Worm (Caenorhabditis elegans) whole organism, L3 larva: ENCODE measurements around the gene F44E2.7.

Experiments
- R02D3.7 ChIP-seq: fragments of 150-350 bp; optimal IDR thresholded peaks from 2 replicates; lab custom pipeline; 2014; ENCODE audit warnings: missing biosample characterization, missing genetic modification characterization
- ZK546.5 ChIP-seq: sonication (generic microtip); optimal IDR thresholded peaks from 2 replicates; lab custom pipeline; 2017; ENCODE audit warnings: missing biosample characterization, missing genetic modification characterization
- aly-2 ChIP-seq: fragments of 150-350 bp; optimal IDR thresholded peaks from 2 replicates; lab custom pipeline; 2014; ENCODE audit warnings: missing biosample characterization, missing genetic modification characterization
- ama-1 ChIP-seq: fragments of 150-350 bp; optimal IDR thresholded peaks from 2 replicates; lab custom pipeline; 2018
- ceh-16 ChIP-seq: sonication (generic microtip); optimal IDR thresholded peaks from 2 replicates; lab custom pipeline; 2017; ENCODE audit warnings: missing biosample characterization, missing genetic modification characterization
- ceh-28 ChIP-seq: fragments of 150-350 bp; optimal IDR thresholded peaks from 2 replicates; lab custom pipeline; 2014; ENCODE audit warnings: missing biosample characterization, missing genetic modification reagents, missing genetic modification characterization
- ceh-82 ChIP-seq: fragments of 150-350 bp; optimal IDR thresholded peaks from 2 replicates; lab custom pipeline; 2014; ENCODE audit warnings: missing biosample characterization, missing genetic modification characterization
- ceh-9 ChIP-seq: sonication (generic microtip); optimal IDR thresholded peaks from 2 replicates; lab custom pipeline; 2018; ENCODE audit warnings: missing biosample characterization, missing genetic modification characterization
- daf-12 ChIP-seq: fragments of 150-350 bp; optimal IDR thresholded peaks from 2 replicates; lab custom pipeline; 2014; ENCODE audit warnings: missing biosample characterization, missing genetic modification reagents, missing genetic modification characterization
- egl-27 ChIP-seq: sonication (generic microtip); optimal IDR thresholded peaks from 4 replicates; lab custom pipeline; 2017; ENCODE audit warnings: missing biosample characterization, missing genetic modification reagents, missing genetic modification characterization
- egl-5 ChIP-seq: fragments of 150-350 bp; optimal IDR thresholded peaks from 2 replicates; lab custom pipeline; 2017; ENCODE audit warnings: missing biosample characterization, missing genetic modification reagents, missing genetic modification characterization, inconsistent platforms
- elt-1 ChIP-seq: fragments of 150-350 bp; optimal IDR thresholded peaks from 2 replicates; lab custom pipeline; 2014; ENCODE audit warnings: missing biosample characterization, missing genetic modification characterization
- elt-2 ChIP-seq: sonication (generic microtip); optimal IDR thresholded peaks from 2 replicates; lab custom pipeline; 2016; ENCODE audit warnings: missing genetic modification reagents, mild to moderate bottlenecking, missing genetic modification characterization, missing compliant biosample characterization
- elt-3 ChIP-seq, 3 experiments: fragments of 150-350 bp in 1 of 3; sonication (generic microtip) in 2 of 3; optimal IDR thresholded peaks; 2 replicates in 2 of 3; 4 replicates in 1 of 3; lab custom pipeline; 2014 to 2017; ENCODE audit warnings: missing biosample characterization in 3 of 3, missing genetic modification characterization in 3 of 3
- eor-1 ChIP-seq, 2 experiments: fragments of 150-350 bp; optimal IDR thresholded peaks; 2 replicates each; lab custom pipeline; 2014 to 2018; ENCODE audit warnings: missing biosample characterization in 2 of 2, missing genetic modification characterization in 2 of 2
- fkh-10 ChIP-seq: sonication (generic microtip); optimal IDR thresholded peaks from 2 replicates; lab custom pipeline; 2017; ENCODE audit warnings: missing biosample characterization, missing genetic modification reagents, missing genetic modification characterization
- fkh-2 ChIP-seq: fragments of 150-350 bp; optimal IDR thresholded peaks from 2 replicates; lab custom pipeline; 2014; ENCODE audit warnings: missing biosample characterization, missing genetic modification reagents, missing genetic modification characterization
- fos-1 ChIP-seq: fragments of 150-350 bp; optimal IDR thresholded peaks from 2 replicates; lab custom pipeline; 2014; ENCODE audit warnings: missing biosample characterization, missing genetic modification characterization
- hmg-11 ChIP-seq: sonication (generic microtip); optimal IDR thresholded peaks from 2 replicates; lab custom pipeline; 2016; ENCODE audit warnings: missing genetic modification characterization, missing compliant biosample characterization
- jun-1 ChIP-seq: fragments of 150-350 bp; optimal IDR thresholded peaks from 2 replicates; lab custom pipeline; 2014; ENCODE audit warnings: missing biosample characterization, missing genetic modification reagents, missing genetic modification characterization
- lin-15B ChIP-seq: fragments of 150-350 bp; optimal IDR thresholded peaks from 2 replicates; lab custom pipeline; 2014; ENCODE audit warnings: missing biosample characterization, missing genetic modification characterization
- lin-39 ChIP-seq: fragments of 150-350 bp; optimal IDR thresholded peaks from 2 replicates; lab custom pipeline; 2018; ENCODE audit warnings: missing biosample characterization, missing genetic modification reagents, missing genetic modification characterization
- lsy-12 ChIP-seq: sonication (generic microtip); optimal IDR thresholded peaks from 2 replicates; lab custom pipeline; 2016; ENCODE audit warnings: mild to moderate bottlenecking, missing genetic modification characterization, missing compliant biosample characterization
- mdl-1 ChIP-seq: fragments of 150-350 bp; optimal IDR thresholded peaks from 2 replicates; lab custom pipeline; 2014; ENCODE audit warnings: missing biosample characterization, missing genetic modification characterization
- mml-1 ChIP-seq: fragments of 150-350 bp; sonication (generic microtip); optimal IDR thresholded peaks from 3 replicates; lab custom pipeline; 2014; ENCODE audit warnings: missing biosample characterization, missing genetic modification characterization
- nfya-1 ChIP-seq: sonication (generic microtip); optimal IDR thresholded peaks from 2 replicates; lab custom pipeline; 2017; ENCODE audit warnings: missing genetic modification characterization, mild to moderate bottlenecking, missing compliant biosample characterization, antibody characterized with exemption, moderate library complexity; ENCODE audit not compliant: insufficient read depth
- nhr-11 ChIP-seq: fragments of 150-350 bp; optimal IDR thresholded peaks from 2 replicates; lab custom pipeline; 2014; ENCODE audit warnings: missing biosample characterization, missing genetic modification characterization
- nhr-12 ChIP-seq: fragments of 150-350 bp; optimal IDR thresholded peaks from 2 replicates; lab custom pipeline; 2014; ENCODE audit warnings: missing biosample characterization, missing genetic modification characterization
- nhr-23 ChIP-seq: fragments of 150-350 bp; optimal IDR thresholded peaks from 2 replicates; lab custom pipeline; 2014; ENCODE audit warnings: missing biosample characterization, missing genetic modification reagents, missing genetic modification characterization
- nhr-237 ChIP-seq: fragments of 150-350 bp; optimal IDR thresholded peaks from 2 replicates; lab custom pipeline; 2014; ENCODE audit warnings: missing biosample characterization, missing genetic modification characterization
- nhr-25 ChIP-seq: sonication (generic microtip); optimal IDR thresholded peaks from 2 replicates; lab custom pipeline; 2017; ENCODE audit warnings: missing biosample characterization, missing genetic modification characterization
- nhr-28 ChIP-seq: fragments of 150-350 bp; optimal IDR thresholded peaks from 2 replicates; lab custom pipeline; 2014; ENCODE audit warnings: missing biosample characterization, missing genetic modification characterization
- nhr-43 ChIP-seq: sonication (generic microtip); optimal IDR thresholded peaks from 2 replicates; lab custom pipeline; 2016; ENCODE audit warnings: mild to moderate bottlenecking, missing genetic modification characterization, missing compliant biosample characterization; ENCODE audit not compliant: poor library complexity, severe bottlenecking
- nhr-67 ChIP-seq: fragments of 150-350 bp; optimal IDR thresholded peaks from 2 replicates; lab custom pipeline; 2014; ENCODE audit warnings: missing biosample characterization, missing genetic modification characterization
- nhr-76 ChIP-seq: fragments of 150-350 bp; sonication (generic microtip); optimal IDR thresholded peaks from 5 replicates; lab custom pipeline; 2014; ENCODE audit warnings: missing biosample characterization, missing genetic modification characterization
- nhr-77 ChIP-seq: fragments of 150-350 bp; optimal IDR thresholded peaks from 2 replicates; lab custom pipeline; 2014; ENCODE audit warnings: missing biosample characterization, missing genetic modification characterization
- pha-4 ChIP-seq: fragments of 150-350 bp; optimal IDR thresholded peaks from 2 replicates; lab custom pipeline; 2014; ENCODE audit warnings: missing biosample characterization, missing genetic modification reagents, missing genetic modification characterization
- pqm-1 ChIP-seq: fragments of 150-350 bp; optimal IDR thresholded peaks from 2 replicates; lab custom pipeline; 2017; ENCODE audit warnings: missing biosample characterization, missing genetic modification characterization, inconsistent platforms
- sea-2 ChIP-seq: fragments of 150-350 bp; sonication (generic microtip); optimal IDR thresholded peaks from 4 replicates; lab custom pipeline; 2014; ENCODE audit warnings: missing biosample characterization, missing genetic modification reagents, missing genetic modification characterization
- skn-1 ChIP-seq: fragments of 150-350 bp; optimal IDR thresholded peaks from 2 replicates; lab custom pipeline; 2014; ENCODE audit warnings: missing biosample characterization, missing genetic modification characterization
- snpc-4 ChIP-seq: fragments of 150-350 bp; optimal IDR thresholded peaks from 2 replicates; lab custom pipeline; 2014; ENCODE audit warnings: missing biosample characterization, missing genetic modification characterization
- tbx-2 ChIP-seq: sonication (generic microtip); optimal IDR thresholded peaks from 2 replicates; lab custom pipeline; 2016; ENCODE audit warnings: mild to moderate bottlenecking, missing genetic modification characterization, missing compliant biosample characterization
- unc-39 ChIP-seq: sonication (generic microtip); optimal IDR thresholded peaks from 4 replicates; lab custom pipeline; 2017; ENCODE audit warnings: missing biosample characterization, missing genetic modification characterization
- unc-62 ChIP-seq: fragments of 150-350 bp; sonication (generic microtip); optimal IDR thresholded peaks from 4 replicates; lab custom pipeline; 2014; ENCODE audit warnings: missing biosample characterization, missing genetic modification reagents, missing genetic modification characterization
- zag-1 ChIP-seq: fragments of 150-350 bp; optimal IDR thresholded peaks from 2 replicates; lab custom pipeline; 2014; ENCODE audit warnings: missing biosample characterization, missing genetic modification characterization
- ztf-11 ChIP-seq: fragments of 150-350 bp; optimal IDR thresholded peaks from 2 replicates; lab custom pipeline; 2014; ENCODE audit warnings: missing biosample characterization, missing genetic modification characterization
- ztf-4 ChIP-seq: fragments of 150-350 bp; optimal IDR thresholded peaks from 2 replicates; lab custom pipeline; 2014; ENCODE audit warnings: missing biosample characterization, missing genetic modification characterization

The F44E2.7 gene

DNA sequence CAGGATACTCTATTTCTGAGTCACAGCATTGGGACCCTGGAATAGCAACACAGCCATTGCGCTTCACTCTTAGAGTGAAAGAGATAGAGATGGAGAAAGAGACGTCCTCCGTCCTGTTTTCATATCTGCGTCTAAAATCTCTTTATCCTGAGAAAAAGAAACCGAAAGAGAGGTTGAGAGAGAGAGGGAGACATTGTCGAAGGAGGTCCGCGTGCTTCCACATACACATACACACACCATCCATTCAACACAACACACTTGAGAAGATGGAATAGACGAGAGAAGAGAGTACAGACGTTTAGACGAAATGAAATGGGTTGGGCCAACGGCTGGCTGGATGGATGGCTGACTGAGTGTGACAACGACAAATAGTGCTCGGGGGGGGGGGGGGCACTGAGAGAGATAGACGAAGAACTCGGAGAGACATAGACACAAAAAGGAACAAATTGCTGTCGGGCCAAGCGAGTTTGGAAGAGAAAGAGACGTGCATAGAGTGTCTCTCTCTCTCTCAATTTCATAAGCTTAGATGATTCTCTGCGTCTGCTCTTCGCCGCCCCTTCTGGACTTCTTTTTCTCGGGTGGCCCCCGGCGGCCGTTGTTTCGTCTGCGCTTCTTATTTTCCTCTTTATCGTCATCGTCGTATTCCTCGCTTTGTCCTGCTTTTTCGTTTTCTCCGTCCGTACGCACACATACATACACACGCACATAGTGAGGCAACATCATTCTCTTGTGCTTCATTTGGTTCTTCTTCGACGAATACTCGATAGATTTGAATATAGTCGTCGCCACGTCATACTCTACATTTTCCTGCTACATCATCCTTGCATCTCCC, 48.1 kb downstream of the F44E2.7 start, which contains the start of gene F54F2.6 (continued):
- TF ChIP-seq ceh-16 (tag; lab: Kevin White, UChicago): no peak

DNA sequence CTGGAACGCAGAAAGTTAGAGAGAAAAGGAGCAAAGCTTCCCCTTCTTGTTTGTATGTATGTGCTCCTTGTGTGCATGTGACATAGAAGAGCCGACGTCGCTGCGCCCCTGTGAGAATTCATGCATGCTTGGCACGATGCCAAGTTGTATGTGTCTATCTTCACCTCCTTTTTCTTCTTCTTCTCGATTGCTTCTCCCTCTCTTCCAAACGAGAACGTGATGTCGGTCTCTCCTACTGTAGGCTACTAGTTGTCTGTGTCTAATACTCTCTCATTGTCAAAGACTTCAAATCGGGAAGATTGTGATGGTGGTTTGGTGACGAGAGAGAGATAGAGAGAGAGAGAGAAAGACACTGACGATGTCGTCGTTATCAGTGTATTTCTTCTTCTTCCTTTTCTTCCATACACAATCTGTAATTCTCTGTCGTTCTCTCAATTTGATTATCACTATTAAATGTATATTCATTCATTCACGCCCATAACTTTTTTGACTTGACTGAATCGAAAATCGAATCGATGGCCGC, 51.0 kb downstream of the F44E2.7 start:
- TF ChIP-seq ceh-82 (tag; lab: Kevin White, UChicago): peak; percentile 42
- TF ChIP-seq nhr-23: peak; percentile 68
- no peak for TF ChIP-seq ZK546.5 (tag; lab: Kevin White, UChicago)
- peak; percentile 75 for TF ChIP-seq tbx-2 (tag; lab: Kevin White, UChicago)
- no peak for TF ChIP-seq daf-12 (tag; lab: Kevin White, UChicago)
- TF ChIP-seq nhr-237 (tag; lab: Kevin White, UChicago): no peak
- peak; percentile 96 for TF ChIP-seq elt-2 (tag; lab: Kevin White, UChicago)
- peak; percentile 43 for TF ChIP-seq fos-1 (tag; lab: Kevin White, UChicago)
- peak in 1 of 3 experiments; percentile 74 for TF ChIP-seq elt-3 (tag; optimal IDR thresholded peaks at IDR 0.05; lab: Kevin White, UChicago)
- TF ChIP-seq ama-1 (lab: Kevin White, UChicago): no peak
- TF ChIP-seq mdl-1 (tag; lab: Kevin White, UChicago): peak; percentile 90
- peak; percentile 87 for TF ChIP-seq nhr-43 (tag; lab: Kevin White, UChicago)
- TF ChIP-seq eor-1 (tag; optimal IDR thresholded peaks at IDR 0.05; lab: Kevin White, UChicago): no peak
- no peak for TF ChIP-seq fkh-2 (tag; lab: Kevin White, UChicago)
- peak; percentile 76 for TF ChIP-seq skn-1
- TF ChIP-seq hmg-11 (tag; lab: Kevin White, UChicago): peak; percentile 68
- TF ChIP-seq elt-1 (tag; lab: Kevin White, UChicago): peak; percentile 59
- peak; percentile 94 for TF ChIP-seq jun-1 (tag; lab: Kevin White, UChicago)
- peak; percentile 14 for TF ChIP-seq sea-2 (GFP tag; lab: Kevin White, UChicago)
- peak; percentile 92 for TF ChIP-seq nhr-25 (tag; lab: Kevin White, UChicago)
- peak; percentile 73 for TF ChIP-seq fkh-10 (GFP tag; lab: Kevin White, UChicago)
- TF ChIP-seq lsy-12 (tag; lab: Kevin White, UChicago): peak; percentile 81
- TF ChIP-seq aly-2 (tag; lab: Kevin White, UChicago): no peak
- TF ChIP-seq ceh-9 (tag; lab: Kevin White, UChicago): no peak
- peak; percentile 96 for TF ChIP-seq pqm-1 (tag; lab: Kevin White, UChicago)
- peak; percentile 43 for TF ChIP-seq pha-4
- TF ChIP-seq nhr-28 (tag; lab: Kevin White, UChicago): no peak
- TF ChIP-seq ztf-11 (tag; lab: Kevin White, UChicago): no peak
- peak; percentile 18 for TF ChIP-seq nhr-77
- TF ChIP-seq egl-5 (tag; lab: Kevin White, UChicago): peak; percentile 34
- peak; percentile 44 for TF ChIP-seq R02D3.7 (tag; lab: Kevin White, UChicago)
- no peak for TF ChIP-seq ceh-16 (tag; lab: Kevin White, UChicago)
- peak; percentile 71 for TF ChIP-seq unc-62 (GFP tag; lab: Kevin White, UChicago)
- peak; percentile 93 for TF ChIP-seq lin-39 (tag; lab: Kevin White, UChicago)
- peak; percentile 89 for TF ChIP-seq nfya-1 (tag; lab: Kevin White, UChicago)
- TF ChIP-seq egl-27 (tag; lab: Kevin White, UChicago): peak; percentile 27
- TF ChIP-seq nhr-12: no peak
- peak; percentile 49 for TF ChIP-seq lin-15B (tag; lab: Kevin White, UChicago)
- no peak for TF ChIP-seq ztf-4
- TF ChIP-seq nhr-76: peak; percentile 36
- TF ChIP-seq ceh-28: peak; percentile 83
- no peak for TF ChIP-seq unc-39
- TF ChIP-seq nhr-11: peak; percentile 5
- no peak for TF ChIP-seq mml-1 (tag; lab: Kevin White, UChicago)
- TF ChIP-seq snpc-4: peak; percentile 75
- TF ChIP-seq zag-1 (tag; lab: Kevin White, UChicago): no peak
- no peak for TF ChIP-seq nhr-67 (tag; lab: Kevin White, UChicago)
